Worm (Caenorhabditis elegans) whole organism, L4 larva: ENCODE measurements around the gene F54H5.14.
A peak's percentile ranks its signal among the peaks of the same experiment; 100 is the strongest.

Experiments used
- F37D6.2 ChIP-seq: sonication (generic microtip); optimal IDR thresholded peaks from 2 replicates; lab custom pipeline; 2016; ENCODE audit warnings: mild to moderate bottlenecking, missing genetic modification characterization, missing compliant biosample characterization
- F44E2.7 ChIP-seq: fragments of 200-800 bp; sonication (Bioruptor generic); IDR thresholded peaks from 2 replicates; pipeline ENCODE4 v2.1.2; 2022; ENCODE audit warnings: missing genetic modification characterization, missing compliant biosample characterization
- T26A8.4 ChIP-seq: fragments of 200-800 bp; sonication (Bioruptor generic); IDR thresholded peaks from 2 replicates; pipeline ENCODE4 v1.3.6; 2022; ENCODE audit warnings: missing genetic modification characterization, missing compliant biosample characterization
- Y75B8A.6 ChIP-seq: fragments of 200-800 bp; sonication (Bioruptor generic); IDR thresholded peaks from 2 replicates; pipeline ENCODE4 v1.3.6; 2022; ENCODE audit warnings: missing genetic modification reagents, missing genetic modification characterization, missing compliant biosample characterization
- ZK337.2 ChIP-seq: fragments of 200-800 bp; sonication (Bioruptor generic); IDR thresholded peaks from 2 replicates; pipeline ENCODE4 v1.3.6; 2022; ENCODE audit warnings: missing genetic modification reagents, missing genetic modification characterization, missing compliant biosample characterization
- aha-1 ChIP-seq: fragments of 150-350 bp; peaks from one replicate; lab custom pipeline; 2014; ENCODE audit warnings: missing biosample characterization, missing genetic modification characterization
- ama-1 ChIP-seq: fragments of 150-350 bp; optimal IDR thresholded peaks from 2 replicates; lab custom pipeline; 2014; ENCODE audit warnings: inconsistent platforms, mixed read lengths
- attf-4 ChIP-seq: sonication (generic microtip); optimal IDR thresholded peaks from 3 replicates; lab custom pipeline; 2017; ENCODE audit warnings: missing biosample characterization, missing genetic modification characterization
- ceh-44 ChIP-seq: fragments of 200-800 bp; sonication (Bioruptor generic); IDR thresholded peaks from 2 replicates; pipeline ENCODE4 v1.3.6; 2022; ENCODE audit warnings: missing genetic modification reagents, missing genetic modification characterization, missing compliant biosample characterization
- cey-2 ChIP-seq: sonication (generic microtip); optimal IDR thresholded peaks from 3 replicates; lab custom pipeline; 2017; ENCODE audit warnings: missing genetic modification characterization, mild to moderate bottlenecking, missing compliant biosample characterization, antibody characterized with exemption, borderline replicate concordance; ENCODE audit not compliant: insufficient read depth
- daf-12 ChIP-seq: fragments of 150-350 bp; optimal IDR thresholded peaks from 2 replicates; lab custom pipeline; 2014; ENCODE audit warnings: missing biosample characterization, missing genetic modification reagents, missing genetic modification characterization
- daf-16 ChIP-seq, 3 experiments: sonication (generic microtip); optimal IDR thresholded peaks; 2 replicates each; lab custom pipeline; 2016 to 2017; ENCODE audit warnings: missing genetic modification characterization in 3 of 3, missing genetic modification reagents in 3 of 3, mild to moderate bottlenecking in 2 of 3, missing compliant biosample characterization in 2 of 3, missing biosample characterization in 1 of 3, moderate library complexity in 1 of 3
- daf-19 ChIP-seq: fragments of 200-800 bp; sonication (Bioruptor generic); conservative IDR thresholded peaks from 2 replicates; pipeline ENCODE4 v1.3.6; 2022; ENCODE audit warnings: missing genetic modification characterization, missing compliant biosample characterization
- dmd-6 ChIP-seq: fragments of 200-800 bp; sonication (Bioruptor generic); IDR thresholded peaks from 2 replicates; pipeline ENCODE4 v1.3.6; 2022; ENCODE audit warnings: missing genetic modification reagents, missing genetic modification characterization, missing compliant biosample characterization
- dmd-9 ChIP-seq: fragments of 200-800 bp; sonication (Bioruptor generic); IDR thresholded peaks from 2 replicates; pipeline ENCODE4 v1.3.6; 2022; ENCODE audit warnings: missing genetic modification reagents, missing genetic modification characterization, missing compliant biosample characterization
- duxl-1 ChIP-seq: sonication (generic microtip); optimal IDR thresholded peaks from 2 replicates; lab custom pipeline; 2016; ENCODE audit warnings: mild to moderate bottlenecking, missing genetic modification characterization, moderate library complexity, missing compliant biosample characterization; ENCODE audit not compliant: poor library complexity
- dve-1 ChIP-seq: sonication (generic microtip); optimal IDR thresholded peaks from 2 replicates; lab custom pipeline; 2017; ENCODE audit warnings: antibody characterized with exemption, mild to moderate bottlenecking, missing genetic modification characterization, missing compliant biosample characterization; ENCODE audit not compliant: insufficient read depth
- egl-27 ChIP-seq: sonication (generic microtip); optimal IDR thresholded peaks from 3 replicates; lab custom pipeline; 2017; ENCODE audit warnings: missing biosample characterization, missing genetic modification reagents, missing genetic modification characterization
- egl-43 ChIP-seq: fragments of 200-800 bp; sonication (Bioruptor generic); IDR thresholded peaks from 2 replicates; pipeline ENCODE4 v1.3.6; 2022; ENCODE audit warnings: missing genetic modification reagents, missing genetic modification characterization, missing compliant biosample characterization
- fkh-10 ChIP-seq: fragments of 150-350 bp; optimal IDR thresholded peaks from 2 replicates; lab custom pipeline; 2014; ENCODE audit warnings: missing biosample characterization, missing genetic modification reagents, missing genetic modification characterization
- gei-8 ChIP-seq: fragments of 200-800 bp; sonication (Bioruptor generic); optimal IDR thresholded peaks from 2 replicates; lab custom pipeline; 2018; ENCODE audit warnings: mild to moderate bottlenecking, missing genetic modification characterization, missing compliant biosample characterization
- hlh-11 ChIP-seq: fragments of 200-800 bp; sonication (Bioruptor generic); optimal IDR thresholded peaks from 2 replicates; lab custom pipeline; 2018; ENCODE audit warnings: mild to moderate bottlenecking, missing genetic modification characterization, missing compliant biosample characterization
- lin-1 ChIP-seq: fragments of 200-800 bp; sonication (Bioruptor generic); IDR thresholded peaks from 2 replicates; pipeline ENCODE4 v1.3.6; 2022; ENCODE audit warnings: missing genetic modification reagents, missing genetic modification characterization, missing compliant biosample characterization
- lin-15B ChIP-seq: fragments of 150-350 bp; sonication (generic microtip); optimal IDR thresholded peaks from 3 replicates; lab custom pipeline; 2014; ENCODE audit warnings: missing biosample characterization, missing genetic modification characterization
- lin-39 ChIP-seq: fragments of 150-350 bp; optimal IDR thresholded peaks from 2 replicates; lab custom pipeline; 2014; ENCODE audit warnings: missing biosample characterization, missing genetic modification reagents, missing genetic modification characterization
- lir-3 ChIP-seq: sonication (generic microtip); optimal IDR thresholded peaks from 2 replicates; lab custom pipeline; 2016; ENCODE audit warnings: mild to moderate bottlenecking, missing genetic modification characterization, missing compliant biosample characterization
- madf-5 ChIP-seq, 2 experiments: fragments of 200-800 bp; sonication (Bioruptor generic); IDR thresholded peaks; 2 replicates each; pipeline ENCODE4 v1.3.6; 2022; ENCODE audit warnings: missing compliant biosample characterization in 2 of 2, missing genetic modification characterization in 2 of 2
- mes-2 ChIP-seq: sonication (generic microtip); optimal IDR thresholded peaks from 2 replicates; lab custom pipeline; 2016; ENCODE audit warnings: missing genotype, mild to moderate bottlenecking, missing genetic modification characterization, missing compliant biosample characterization; ENCODE audit not compliant: poor library complexity, severe bottlenecking
- mxl-3 ChIP-seq: fragments of 200-800 bp; sonication (Bioruptor generic); optimal IDR thresholded peaks from 2 replicates; lab custom pipeline; 2018; ENCODE audit warnings: mild to moderate bottlenecking, missing genetic modification characterization, missing compliant biosample characterization
- nhr-11 ChIP-seq: fragments of 150-350 bp; optimal IDR thresholded peaks from 2 replicates; lab custom pipeline; 2014; ENCODE audit warnings: missing biosample characterization, missing genetic modification characterization
- nhr-237 ChIP-seq: sonication (generic microtip); optimal IDR thresholded peaks from 2 replicates; lab custom pipeline; 2017; ENCODE audit warnings: missing biosample characterization, missing genetic modification characterization
- nhr-25 ChIP-seq: sonication (generic microtip); optimal IDR thresholded peaks from 2 replicates; lab custom pipeline; 2017; ENCODE audit warnings: missing genetic modification characterization, mild to moderate bottlenecking, missing compliant biosample characterization, antibody characterized with exemption, moderate library complexity, borderline replicate concordance; ENCODE audit not compliant: insufficient read depth
- nhr-28 ChIP-seq: fragments of 150-350 bp; optimal IDR thresholded peaks from 2 replicates; lab custom pipeline; 2014; ENCODE audit warnings: missing biosample characterization, missing genetic modification characterization
- nhr-76 ChIP-seq: fragments of 150-350 bp; optimal IDR thresholded peaks from 2 replicates; lab custom pipeline; 2014; ENCODE audit warnings: missing biosample characterization, missing genetic modification characterization
- nhr-77 ChIP-seq: fragments of 150-350 bp; optimal IDR thresholded peaks from 2 replicates; lab custom pipeline; 2014; ENCODE audit warnings: missing biosample characterization, missing genetic modification characterization
- pha-4 ChIP-seq, 2 experiments: fragments of 150-350 bp in 1 of 2; fragments of 200-800 bp in 1 of 2; sonication (Bioruptor generic) in 1 of 2; IDR thresholded peaks in 1 of 2; optimal IDR thresholded peaks in 1 of 2; 2 replicates each; pipeline versions ENCODE4 v1.3.6 to Lab custom; 2014 to 2022; ENCODE audit warnings: missing genetic modification characterization in 2 of 2, missing genetic modification reagents in 2 of 2, missing biosample characterization in 1 of 2, missing compliant biosample characterization in 1 of 2
- pqm-1 ChIP-seq: sonication (generic microtip); optimal IDR thresholded peaks from 2 replicates; lab custom pipeline; 2017; ENCODE audit warnings: missing biosample characterization, missing genetic modification characterization
- saeg-2 ChIP-seq: fragments of 200-800 bp; sonication (Bioruptor generic); IDR thresholded peaks from 2 replicates; pipeline ENCODE4 v1.3.6; 2022; ENCODE audit warnings: missing genetic modification reagents, missing genetic modification characterization, missing compliant biosample characterization
- unc-39 ChIP-seq: sonication (generic microtip); optimal IDR thresholded peaks from 2 replicates; lab custom pipeline; 2017; ENCODE audit warnings: missing biosample characterization, missing genetic modification characterization
- unc-62 ChIP-seq, 3 experiments: fragments of 150-350 bp in 1 of 3; sonication (generic microtip); optimal IDR thresholded peaks in 2 of 3; peaks in 1 of 3; 1 replicate in 1 of 3; 2 replicates in 2 of 3; lab custom pipeline; 2014 to 2017; ENCODE audit warnings: missing biosample characterization in 3 of 3, missing genetic modification characterization in 3 of 3, missing genetic modification reagents in 3 of 3, missing genotype in 1 of 3
- vab-7 ChIP-seq: fragments of 200-800 bp; sonication (Bioruptor generic); IDR thresholded peaks from 2 replicates; pipeline ENCODE4 v1.3.6; 2022; ENCODE audit warnings: missing genetic modification reagents, missing genetic modification characterization, missing compliant biosample characterization
- zag-1 ChIP-seq: fragments of 150-350 bp; optimal IDR thresholded peaks from 2 replicates; lab custom pipeline; 2014; ENCODE audit warnings: missing biosample characterization, missing genetic modification characterization
- zfp-2 ChIP-seq: sonication (generic microtip); optimal IDR thresholded peaks from 2 replicates; lab custom pipeline; 2016; ENCODE audit warnings: mild to moderate bottlenecking, missing genetic modification characterization, missing compliant biosample characterization
- ztf-7 ChIP-seq: fragments of 150-350 bp; optimal IDR thresholded peaks from 2 replicates; lab custom pipeline; 2014; ENCODE audit warnings: missing biosample characterization, missing genetic modification characterization

Gene F54H5.14

ce11 chrII:6616135-6616534 lies 9.1 kb downstream of the F54H5.14 start (continued):
- no peak for TF ChIP-seq F37D6.2 (tag; lab: Kevin White, UChicago)
- TF ChIP-seq pha-4 (GFP tag; IDR thresholded peaks at IDR 0.05; lab: Robert Waterston, UW) = no peak
- TF ChIP-seq pha-4 (tag; optimal IDR thresholded peaks at IDR 0.05; lab: Kevin White, UChicago) = no peak
- TF ChIP-seq dmd-9 (GFP tag; lab: Robert Waterston, UW) = no peak
- no peak for TF ChIP-seq saeg-2 (GFP tag; lab: Robert Waterston, UW)
- peak; percentile 67 for TF ChIP-seq pqm-1
- TF ChIP-seq Y75B8A.6 (GFP tag; lab: Robert Waterston, UW) = no peak
- no peak for TF ChIP-seq ztf-7 (tag; lab: Kevin White, UChicago)
- peak; percentile 1 for TF ChIP-seq nhr-77 (tag; lab: Kevin White, UChicago)
- no peak for TF ChIP-seq cey-2
- TF ChIP-seq fkh-10 (GFP tag; lab: Kevin White, UChicago) = no peak
- no peak for TF ChIP-seq vab-7
- TF ChIP-seq nhr-11 (tag; lab: Kevin White, UChicago) = no peak
- TF ChIP-seq hlh-11 (tag; lab: Kevin White, UChicago) = peak; percentile 36
- no peak for TF ChIP-seq attf-4
- no peak for TF ChIP-seq egl-43 (GFP tag; lab: Robert Waterston, UW)
- TF ChIP-seq, all 104 proteins: peak for 7

- TF ChIP-seq dve-1 = peak; percentile 66
- TF ChIP-seq egl-43 (GFP tag; lab: Robert Waterston, UW) = no peak
- TF ChIP-seq mxl-3 (GFP tag; lab: Kevin White, UChicago) = peak; percentile 64
- TF ChIP-seq ZK337.2 = no peak
- no peak for TF ChIP-seq lin-39 (tag; lab: Kevin White, UChicago)
- TF ChIP-seq pqm-1 = peak; percentile 97
- TF ChIP-seq unc-39 (tag; lab: Kevin White, UChicago) = no peak
- no peak for TF ChIP-seq nhr-76 (tag; lab: Kevin White, UChicago)
- TF ChIP-seq lir-3 (tag; lab: Kevin White, UChicago) = no peak
- peak in 1 of 2 experiments; percentile 86 for TF ChIP-seq unc-62 (GFP tag; optimal IDR thresholded peaks at IDR 0.05 in 1 of 2; lab: Kevin White, UChicago)
- no peak for TF ChIP-seq unc-62 (tag; optimal IDR thresholded peaks at IDR 0.05; lab: Kevin White, UChicago)
- peak; percentile 75 for TF ChIP-seq hlh-11 (tag; lab: Kevin White, UChicago)
- TF ChIP-seq nhr-28 (tag; lab: Kevin White, UChicago) = peak; percentile 76
- no peak for TF ChIP-seq ama-1
- TF ChIP-seq nhr-237 (tag; lab: Kevin White, UChicago) = no peak
- TF ChIP-seq mes-2 (tag; lab: Kevin White, UChicago) = peak; percentile 22
- TF ChIP-seq aha-1 (tag; lab: Kevin White, UChicago) = peak; percentile 29
- no peak for TF ChIP-seq F44E2.7
- TF ChIP-seq T26A8.4 = 0 out of 2 replicates have a peak, but pooled peaks have one; percentile 14
- TF ChIP-seq dmd-6 (GFP tag; lab: Robert Waterston, UW) = peak; percentile 87
- 0 out of 2 replicates have a peak, but pooled peaks have one; percentile 39 for TF ChIP-seq lin-1 (GFP tag; lab: Robert Waterston, UW)
- no peak for TF ChIP-seq zfp-2
- TF ChIP-seq daf-16 (GFP tag; optimal IDR thresholded peaks at IDR 0.05; lab: Kevin White, UChicago) = no peak
- peak; percentile 71 for TF ChIP-seq daf-16 (tag; optimal IDR thresholded peaks at IDR 0.05; lab: Kevin White, UChicago)
- TF ChIP-seq nhr-77 (tag; lab: Kevin White, UChicago) = peak; percentile 63
Measured at ce11 chrII:6615232-6616029, 9.8 kb downstream of the F54H5.14 start.

ce11 chrII:6614500-6614899 lies 10.7 kb downstream of the F54H5.14 start:
- TF ChIP-seq nhr-25 (tag; lab: Kevin White, UChicago) (no peak), dmd-6 (GFP tag; lab: Robert Waterston, UW) (peak; percentile 43), daf-19 (no peak), nhr-28 (tag; lab: Kevin White, UChicago) (peak; percentile 9), duxl-1 (tag; lab: Kevin White, UChicago) (no peak), fkh-10 (GFP tag; lab: Kevin White, UChicago) (no peak), aha-1 (tag; lab: Kevin White, UChicago) (peak; percentile 52), egl-27 (no peak), zag-1 (tag; lab: Kevin White, UChicago) (no peak), egl-43 (GFP tag; lab: Robert Waterston, UW) (no peak), daf-12 (tag; lab: Kevin White, UChicago) (no peak), daf-16 (GFP tag; optimal IDR thresholded peaks at IDR 0.05; lab: Kevin White, UChicago) (no peak), daf-16 (tag; optimal IDR thresholded peaks at IDR 0.05; lab: Kevin White, UChicago) (peak; percentile 21), mes-2 (tag; lab: Kevin White, UChicago) (no peak), ceh-44 (GFP tag; lab: Robert Waterston, UW) (no peak), lin-15B (no peak), madf-5 (GFP tag; IDR thresholded peaks at IDR 0.05; lab: Robert Waterston, UW) (no peak), dve-1 (peak; percentile 40), gei-8 (GFP tag; lab: Kevin White, UChicago) (no peak)
